Worm (Caenorhabditis elegans): ENCODE data around the gene col-95.

- TF ChIP-seq tbx-37 (GFP tag; conservative IDR thresholded peaks at IDR 0.05) (no peak), hnd-1 (tag; optimal IDR thresholded peaks at IDR 0.05) (no peak), flt-1 (GFP tag; IDR thresholded peaks at IDR 0.05) (no peak), pes-1 (GFP tag; IDR thresholded peaks at IDR 0.05) (no peak), scrt-1 (GFP tag; IDR thresholded peaks at IDR 0.05) (no peak), ama-1 (optimal IDR thresholded peaks at IDR 0.05) (no peak), B0310.2 (tag; optimal IDR thresholded peaks at IDR 0.05) (no peak), ceh-36 (tag; optimal IDR thresholded peaks at IDR 0.05) (no peak), aly-1 (tag; optimal IDR thresholded peaks at IDR 0.05) (no peak)
Measured at ce11 chrIII:11726590-11726989, 22.8 kb downstream of the col-95 start, which contains the start of gene Y41C4A.12.

Measured in whole organism, early embryonic.